Worm (Caenorhabditis elegans) whole organism, L1 larva: Measurements from ENCODE around the gene ceh-33.

Experiments used
- C04F5.9 ChIP-seq: sonication (generic microtip); optimal IDR thresholded peaks from 2 replicates; lab custom pipeline; 2016; ENCODE audit warnings: missing genetic modification characterization, missing compliant biosample characterization
- C34B4.2 ChIP-seq: sonication (generic microtip); optimal IDR thresholded peaks from 2 replicates; lab custom pipeline; 2017; ENCODE audit warnings: mild to moderate bottlenecking, missing genetic modification characterization, missing compliant biosample characterization
- aly-2 ChIP-seq: fragments of 150-350 bp; optimal IDR thresholded peaks from 2 replicates; lab custom pipeline; 2014; ENCODE audit warnings: missing biosample characterization, missing genetic modification characterization
- blmp-1 ChIP-seq: fragments of 150-350 bp; optimal IDR thresholded peaks from 2 replicates; lab custom pipeline; 2014; ENCODE audit warnings: missing biosample characterization, missing genetic modification characterization
- ceh-82 ChIP-seq, 3 experiments: fragments of 150-350 bp in 1 of 3; sonication (generic microtip) in 2 of 3; optimal IDR thresholded peaks; 2 replicates each; lab custom pipeline; 2014 to 2017; ENCODE audit warnings: missing biosample characterization in 3 of 3, missing genetic modification characterization in 3 of 3
- ceh-90 ChIP-seq: sonication (generic microtip); optimal IDR thresholded peaks from 2 replicates; lab custom pipeline; 2016; ENCODE audit warnings: missing genetic modification characterization, missing compliant biosample characterization
- dsc-1 ChIP-seq: sonication (generic microtip); optimal IDR thresholded peaks from 2 replicates; lab custom pipeline; 2016; ENCODE audit warnings: mild to moderate bottlenecking, missing genetic modification characterization, missing compliant biosample characterization
- egl-13 ChIP-seq: sonication (generic microtip); optimal IDR thresholded peaks from 2 replicates; lab custom pipeline; 2016; ENCODE audit warnings: missing genotype, missing genetic modification reagents, missing genetic modification characterization, missing compliant biosample characterization
- egl-27 ChIP-seq, 2 experiments: fragments of 150-350 bp in 1 of 2; sonication (generic microtip); optimal IDR thresholded peaks; 3 replicates each; lab custom pipeline; 2017 to 2018; ENCODE audit warnings: missing biosample characterization in 2 of 2, missing genetic modification characterization in 2 of 2, missing genetic modification reagents in 2 of 2
- hlh-17 ChIP-seq: fragments of 200-800 bp; sonication (Bioruptor generic); optimal IDR thresholded peaks from 2 replicates; lab custom pipeline; 2018; ENCODE audit warnings: missing genetic modification characterization, mild to moderate bottlenecking, missing compliant biosample characterization, moderate library complexity, borderline replicate concordance
- hpl-2 ChIP-seq: fragments of 150-350 bp; optimal IDR thresholded peaks from 2 replicates; lab custom pipeline; 2014; ENCODE audit warnings: missing biosample characterization, missing genetic modification reagents, missing genetic modification characterization
- isw-1 ChIP-seq: fragments of 200-800 bp; sonication (Bioruptor generic); IDR thresholded peaks from 2 replicates; pipeline ENCODE4 v1.3.6; 2022; ENCODE audit warnings: missing genetic modification characterization, missing compliant biosample characterization
- lin-13 ChIP-seq: fragments of 150-350 bp; optimal IDR thresholded peaks from 2 replicates; lab custom pipeline; 2014; ENCODE audit warnings: missing biosample characterization, missing genetic modification reagents, missing genetic modification characterization
- lin-14 ChIP-seq: fragments of 200-800 bp; sonication (Bioruptor generic); optimal IDR thresholded peaks from 2 replicates; lab custom pipeline; 2018; ENCODE audit warnings: mild to moderate bottlenecking, missing genetic modification characterization, moderate library complexity, missing compliant biosample characterization
- lir-3 ChIP-seq: sonication (generic microtip); optimal IDR thresholded peaks from 2 replicates; lab custom pipeline; 2016; ENCODE audit warnings: mild to moderate bottlenecking, missing genetic modification characterization, moderate library complexity, missing compliant biosample characterization; ENCODE audit not compliant: poor library complexity
- lsy-2 ChIP-seq, 2 experiments: fragments of 150-350 bp; optimal IDR thresholded peaks; 2 replicates each; lab custom pipeline; 2014; ENCODE audit warnings: missing biosample characterization in 2 of 2, missing genetic modification characterization in 2 of 2
- mdl-1 ChIP-seq, 2 experiments: fragments of 150-350 bp; optimal IDR thresholded peaks; 2 replicates each; lab custom pipeline; 2014 to 2017; ENCODE audit warnings: missing biosample characterization in 2 of 2, missing genetic modification characterization in 2 of 2, inconsistent platforms in 1 of 2
- nhr-19 ChIP-seq: fragments of 200-800 bp; sonication (Bioruptor generic); conservative IDR thresholded peaks from 2 replicates; pipeline ENCODE4 v1.3.6; 2022; ENCODE audit warnings: missing genetic modification characterization, missing compliant biosample characterization
- nhr-237 ChIP-seq: fragments of 150-350 bp; optimal IDR thresholded peaks from 2 replicates; lab custom pipeline; 2014; ENCODE audit warnings: missing biosample characterization, missing genetic modification characterization
- nhr-71 ChIP-seq: sonication (generic microtip); optimal IDR thresholded peaks from 2 replicates; lab custom pipeline; 2016; ENCODE audit warnings: mild to moderate bottlenecking, missing genetic modification characterization, moderate library complexity, missing compliant biosample characterization
- nhr-77 ChIP-seq: fragments of 150-350 bp; optimal IDR thresholded peaks from 2 replicates; lab custom pipeline; 2014; ENCODE audit warnings: missing biosample characterization, missing genetic modification characterization
- nhr-85 ChIP-seq: sonication (generic microtip); peaks from one replicate; lab custom pipeline; 2016; ENCODE audit warnings: missing genetic modification characterization, inconsistent platforms, missing compliant biosample characterization
- pag-3 ChIP-seq: sonication (generic microtip); optimal IDR thresholded peaks from 2 replicates; lab custom pipeline; 2017; ENCODE audit warnings: missing genetic modification characterization, mild to moderate bottlenecking, missing compliant biosample characterization, antibody characterized with exemption, borderline replicate concordance; ENCODE audit not compliant: insufficient read depth
- pax-3 ChIP-seq: fragments of 200-800 bp; sonication (Bioruptor generic); optimal IDR thresholded peaks from 2 replicates; lab custom pipeline; 2018; ENCODE audit warnings: mild to moderate bottlenecking, missing genetic modification characterization, moderate library complexity, missing compliant biosample characterization
- pqm-1 ChIP-seq: sonication (generic microtip); optimal IDR thresholded peaks from 3 replicates; lab custom pipeline; 2017; ENCODE audit warnings: missing biosample characterization, missing genetic modification characterization
- snpc-4 ChIP-seq: fragments of 150-350 bp; optimal IDR thresholded peaks from 2 replicates; lab custom pipeline; 2014; ENCODE audit warnings: missing biosample characterization, missing genetic modification characterization
- sox-4 ChIP-seq: sonication (generic microtip); optimal IDR thresholded peaks from 2 replicates; lab custom pipeline; 2016; ENCODE audit warnings: missing genetic modification characterization, missing compliant biosample characterization
- sptf-1 ChIP-seq: fragments of 150-350 bp; optimal IDR thresholded peaks from 2 replicates; lab custom pipeline; 2014; ENCODE audit warnings: missing biosample characterization, missing genetic modification characterization
- sup-37 ChIP-seq: fragments of 200-800 bp; sonication (Bioruptor generic); optimal IDR thresholded peaks from 2 replicates; lab custom pipeline; 2018; ENCODE audit warnings: mild to moderate bottlenecking, missing genetic modification characterization, missing compliant biosample characterization
- swsn-7 ChIP-seq: sonication (generic microtip); optimal IDR thresholded peaks from 2 replicates; lab custom pipeline; 2016; ENCODE audit warnings: missing genetic modification characterization, missing compliant biosample characterization
- tlp-1 ChIP-seq: fragments of 150-350 bp; optimal IDR thresholded peaks from 2 replicates; lab custom pipeline; 2014; ENCODE audit warnings: missing biosample characterization, missing genetic modification characterization
- ztf-11 ChIP-seq, 2 experiments: sonication (generic microtip); optimal IDR thresholded peaks; 2 replicates each; lab custom pipeline; 2016 to 2017; ENCODE audit warnings: missing genetic modification characterization in 2 of 2, missing biosample characterization in 1 of 2, missing compliant biosample characterization in 1 of 2

ceh-33 gene

DNA sequence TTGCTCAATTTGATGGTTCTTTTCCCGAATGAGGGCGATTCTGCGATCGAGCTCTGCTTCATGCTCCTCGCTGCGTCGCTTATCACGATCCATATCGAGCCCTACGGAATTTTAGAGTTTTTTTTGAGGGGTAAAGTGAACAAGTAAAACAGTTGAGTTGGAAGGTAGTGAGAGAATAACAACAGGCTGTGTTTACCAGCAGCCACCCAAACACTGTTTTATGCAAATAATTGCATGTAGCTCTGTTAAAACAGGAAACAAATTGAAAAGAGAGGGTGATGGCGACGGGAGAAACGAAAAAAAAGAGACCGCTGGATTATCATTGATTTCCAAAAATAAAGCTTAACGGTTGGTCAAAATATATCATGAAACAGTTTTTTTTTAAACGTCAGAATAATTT, 3.8 kb upstream of the ceh-33 start, which contains the start of gene C10G8.8:
Gene C10G8.8 (minus strand): TSS at position 101 of the 400 bp plus-strand sequence.
- no peak for TF ChIP-seq isw-1
- TF ChIP-seq lin-14 (GFP tag; lab: Kevin White, UChicago) = no peak

DNA sequence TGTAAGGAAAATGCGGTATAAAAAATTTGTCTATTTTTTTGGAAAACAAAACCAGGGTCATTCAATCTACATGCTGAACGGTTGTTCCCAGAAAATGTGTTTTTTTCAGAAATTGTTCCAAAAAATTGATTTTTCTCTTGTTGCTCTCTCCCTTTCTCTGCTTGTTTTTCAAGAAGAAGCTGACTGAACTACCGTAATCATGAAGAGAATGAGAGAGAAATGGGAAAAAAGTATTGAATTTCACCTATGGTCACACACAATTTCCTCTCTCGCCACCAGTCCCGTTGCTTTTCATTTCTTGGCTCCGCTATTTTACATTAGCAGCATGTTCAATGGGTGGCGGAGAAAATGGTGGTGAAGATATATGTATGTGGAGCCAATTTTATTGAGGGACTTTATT, 1.7 kb downstream of the ceh-33 start:
- TF ChIP-seq blmp-1 (tag; lab: Kevin White, UChicago) (no peak), pax-3 (no peak), lin-13 (no peak), lsy-2 (tag; optimal IDR thresholded peaks at IDR 0.05; lab: Kevin White, UChicago) (peak in 1 of 2 experiments; percentile 55), ceh-90 (tag; lab: Kevin White, UChicago) (no peak), egl-27 (tag; optimal IDR thresholded peaks at IDR 0.05; lab: Kevin White, UChicago) (no peak), C34B4.2 (tag; lab: Kevin White, UChicago) (no peak)

ce11 chrV:5319477-5319876, 5.0 kb downstream of the ceh-33 start, which contains the start of gene ceh-34:
Gene ceh-34 (minus strand): TSS chrV:5319577.
- peak; percentile 6 for TF ChIP-seq nhr-85 (tag; lab: Kevin White, UChicago)
- TF ChIP-seq nhr-71 (tag; lab: Kevin White, UChicago) = no peak
- TF ChIP-seq sup-37 (GFP tag; lab: Kevin White, UChicago) = no peak
- no peak for TF ChIP-seq C04F5.9 (tag; lab: Kevin White, UChicago)
- TF ChIP-seq lir-3 (tag; lab: Kevin White, UChicago) = no peak

ce11 chrV:5318349-5318748, 6.1 kb downstream of the ceh-33 start:
- TF ChIP-seq tlp-1 (tag; lab: Kevin White, UChicago) (no peak), aly-2 (tag; lab: Kevin White, UChicago) (no peak), egl-13 (tag; lab: Kevin White, UChicago) (no peak), sox-4 (tag; lab: Kevin White, UChicago) (no peak), lin-14 (GFP tag; lab: Kevin White, UChicago) (no peak), nhr-19 (GFP tag; lab: Robert Waterston, UW) (no peak), snpc-4 (tag; lab: Kevin White, UChicago) (no peak), dsc-1 (tag; lab: Kevin White, UChicago) (no peak)

DNA sequence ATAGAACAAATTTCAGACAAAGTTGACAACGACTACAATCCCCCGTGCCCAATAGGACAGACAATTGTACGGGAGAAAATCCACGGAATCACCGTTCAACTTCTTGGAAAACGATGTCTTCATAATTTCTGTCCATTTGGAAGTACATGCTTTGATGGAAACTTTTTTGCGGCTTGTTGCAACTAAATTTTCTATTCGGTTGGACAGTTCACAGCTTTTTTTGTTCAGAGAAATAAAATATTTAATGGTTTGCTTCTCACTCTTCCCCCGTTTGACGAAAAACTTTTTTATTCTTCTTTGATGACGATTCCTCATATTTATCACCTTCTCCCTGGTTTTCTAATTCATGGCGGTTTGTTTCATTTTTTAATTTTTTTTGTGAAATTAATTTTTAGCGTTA, 10.4 kb downstream of the ceh-33 start, which contains the start of gene C10G8.2:
Gene C10G8.2 (plus strand): TSS at position 301 of the 400 bp plus-strand sequence.
- TF ChIP-seq hpl-2 (GFP tag; lab: Kevin White, UChicago) (no peak), nhr-19 (GFP tag; lab: Robert Waterston, UW) (no peak), mdl-1 (tag; optimal IDR thresholded peaks at IDR 0.05; lab: Kevin White, UChicago) (no peak), pqm-1 (tag; lab: Kevin White, UChicago) (no peak), nhr-77 (tag; lab: Kevin White, UChicago) (no peak), C04F5.9 (tag; lab: Kevin White, UChicago) (no peak), ztf-11 (tag; optimal IDR thresholded peaks at IDR 0.05; lab: Kevin White, UChicago) (no peak), swsn-7 (no peak)

- no peak for TF ChIP-seq lir-3 (tag; lab: Kevin White, UChicago)
- TF ChIP-seq pag-3 (tag; lab: Kevin White, UChicago) = no peak
- no peak for TF ChIP-seq ceh-82 (tag; optimal IDR thresholded peaks at IDR 0.05; lab: Kevin White, UChicago)
- no peak for TF ChIP-seq hlh-17
- TF ChIP-seq sptf-1 = no peak
- TF ChIP-seq nhr-237 (tag; lab: Kevin White, UChicago) = no peak
Measured at ce11 chrV:5312453-5312852, 12.0 kb downstream of the ceh-33 start, which contains the start of gene C10G8.3. Gene C10G8.3 (plus strand): TSS chrV:5312753.
